Fruit fly (Drosophila melanogaster) whole organism, embryonic: ENCODE results near the gene CG3071.

Source experiments
- B-H2 ChIP-seq: fragments of 200-800 bp; sonication (Bioruptor generic); optimal IDR thresholded peaks from 2 replicates; lab custom pipeline; 2018; ENCODE audit warnings: missing biosample characterization, mild to moderate bottlenecking, missing genetic modification characterization
- CG10147 ChIP-seq: fragments of 200-800 bp; sonication (Bioruptor generic); optimal IDR thresholded peaks from 2 replicates; lab custom pipeline; 2019; ENCODE audit warnings: missing biosample characterization, mild to moderate bottlenecking, missing genetic modification characterization, moderate library complexity
- CG1024 ChIP-seq: fragments of 200-800 bp; sonication (Bioruptor generic); IDR thresholded peaks from 2 replicates; pipeline ENCODE4 v1.3.6; 2022; ENCODE audit warnings: missing biosample characterization, missing genetic modification characterization
- CG10654 ChIP-seq: fragments of 200-800 bp; sonication (Bioruptor generic); optimal IDR thresholded peaks from 2 replicates; lab custom pipeline; 2016; ENCODE audit warnings: missing biosample characterization, missing genetic modification characterization
- CG12236 ChIP-seq: fragments of 200-800 bp; sonication (Bioruptor generic); optimal IDR thresholded peaks from 2 replicates; lab custom pipeline; 2016; ENCODE audit warnings: missing biosample characterization, missing genetic modification characterization
- CG13775 ChIP-seq: fragments of 200-800 bp; sonication (Bioruptor generic); optimal IDR thresholded peaks from 3 replicates; lab custom pipeline; 2017; ENCODE audit warnings: missing biosample characterization, mild to moderate bottlenecking, missing genetic modification characterization
- CG14441 ChIP-seq: fragments of 200-800 bp; sonication (Bioruptor generic); IDR thresholded peaks from 2 replicates; pipeline ENCODE4 v1.3.6; 2022; ENCODE audit warnings: missing biosample characterization, missing genetic modification characterization
- CG14667 ChIP-seq: fragments of 200-800 bp; sonication (Bioruptor generic); IDR thresholded peaks from 2 replicates; pipeline ENCODE4 v1.3.6; 2022; ENCODE audit warnings: missing biosample characterization, missing genetic modification characterization
- CG18476 ChIP-seq: fragments of 200-800 bp; sonication (Bioruptor generic); optimal IDR thresholded peaks from 2 replicates; lab custom pipeline; 2016; ENCODE audit warnings: missing biosample characterization, mild to moderate bottlenecking, missing genetic modification characterization
- CG18619 ChIP-seq: fragments of 200-800 bp; sonication (Bioruptor generic); optimal IDR thresholded peaks from 3 replicates; lab custom pipeline; 2017; ENCODE audit warnings: missing biosample characterization, mild to moderate bottlenecking, missing genetic modification characterization
- CG2129 ChIP-seq: fragments of 200-800 bp; sonication (Bioruptor generic); IDR thresholded peaks from 2 replicates; pipeline ENCODE4 v1.3.6; 2022; ENCODE audit warnings: missing biosample characterization, missing genetic modification characterization; ENCODE audit not compliant: partially characterized antibody
- CG31388 ChIP-seq: fragments of 200-800 bp; sonication (Bioruptor generic); optimal IDR thresholded peaks from 2 replicates; lab custom pipeline; 2016; ENCODE audit warnings: missing biosample characterization, missing genetic modification characterization
- CG33213 ChIP-seq: fragments of 200-800 bp; sonication (Bioruptor generic); optimal IDR thresholded peaks from 3 replicates; lab custom pipeline; 2016; ENCODE audit warnings: missing biosample characterization, missing genetic modification characterization
- CG33557 ChIP-seq: fragments of 200-800 bp; sonication (Bioruptor generic); optimal IDR thresholded peaks from 2 replicates; lab custom pipeline; 2019; ENCODE audit warnings: missing biosample characterization, mild to moderate bottlenecking, missing genetic modification characterization, moderate library complexity
- CG5180 ChIP-seq: fragments of 200-800 bp; sonication (Bioruptor generic); optimal IDR thresholded peaks from 3 replicates; lab custom pipeline; 2017; ENCODE audit warnings: missing biosample characterization, missing genetic modification characterization, mild to moderate bottlenecking, moderate library complexity, missing genetic modification reagents
- CG6175 ChIP-seq: fragments of 200-800 bp; sonication (Bioruptor generic); IDR thresholded peaks from 3 replicates; pipeline ENCODE4 v1.3.6; 2022; ENCODE audit warnings: missing biosample characterization, missing genetic modification characterization
- CG6854 ChIP-seq: fragments of 200-800 bp; sonication (Bioruptor generic); optimal IDR thresholded peaks from 3 replicates; lab custom pipeline; 2017; ENCODE audit warnings: missing biosample characterization, mild to moderate bottlenecking, missing genetic modification characterization
- CG7839 ChIP-seq: fragments of 200-800 bp; sonication (Bioruptor generic); optimal IDR thresholded peaks from 3 replicates; lab custom pipeline; 2018; ENCODE audit warnings: missing biosample characterization, mild to moderate bottlenecking, missing genetic modification characterization, moderate library complexity
- CG8290 ChIP-seq, 3 experiments: fragments of 200-800 bp; sonication (Bioruptor generic); optimal IDR thresholded peaks; 2 replicates each; lab custom pipeline; 2016 to 2019; ENCODE audit warnings: missing biosample characterization in 3 of 3, missing genetic modification characterization in 3 of 3, mild to moderate bottlenecking in 2 of 3, moderate library complexity in 1 of 3
- CG9437 ChIP-seq: fragments of 200-800 bp; sonication (Bioruptor generic); optimal IDR thresholded peaks from 2 replicates; lab custom pipeline; 2018; ENCODE audit warnings: missing biosample characterization, mild to moderate bottlenecking, missing genetic modification characterization
- CG9797 ChIP-seq: fragments of 200-800 bp; sonication (Bioruptor generic); optimal IDR thresholded peaks from 3 replicates; lab custom pipeline; 2018; ENCODE audit warnings: missing biosample characterization, mild to moderate bottlenecking, missing genetic modification characterization
- Dek ChIP-seq: fragments of 200-800 bp; sonication (Bioruptor generic); optimal IDR thresholded peaks from 3 replicates; lab custom pipeline; 2019; ENCODE audit warnings: missing biosample characterization, mild to moderate bottlenecking, missing genetic modification characterization, moderate library complexity
- H15 ChIP-seq: fragments of 200-800 bp; sonication (Bioruptor generic); IDR thresholded peaks from 3 replicates; pipeline ENCODE4 v1.3.6; 2022; ENCODE audit warnings: missing biosample characterization, missing genetic modification characterization
- HLH4C ChIP-seq: fragments of 200-800 bp; sonication (Bioruptor generic); IDR thresholded peaks from 3 replicates; pipeline ENCODE4 v1.3.6; 2022; ENCODE audit warnings: missing biosample characterization, missing genetic modification characterization; ENCODE audit not compliant: partially characterized antibody
- Hand ChIP-seq: fragments of 200-800 bp; sonication (Bioruptor generic); optimal IDR thresholded peaks from 2 replicates; lab custom pipeline; 2017; ENCODE audit warnings: mild to moderate bottlenecking, missing biosample characterization, missing genetic modification reagents, missing genetic modification characterization
- HmgD ChIP-seq: fragments of 200-800 bp; sonication (Bioruptor generic); optimal IDR thresholded peaks from 3 replicates; lab custom pipeline; 2016; ENCODE audit warnings: missing biosample characterization, missing genetic modification characterization
- Lim3 ChIP-seq: fragments of 200-800 bp; sonication (Bioruptor generic); IDR thresholded peaks from 2 replicates; pipeline ENCODE4 v1.3.6; 2022; ENCODE audit warnings: missing biosample characterization, missing genetic modification characterization
- Nf-YB ChIP-seq: fragments of 200-800 bp; sonication (Bioruptor generic); optimal IDR thresholded peaks from 3 replicates; lab custom pipeline; 2019; ENCODE audit warnings: missing biosample characterization, mild to moderate bottlenecking, missing genetic modification characterization, moderate library complexity
- Poxn ChIP-seq: fragments of 200-800 bp; sonication (Bioruptor generic); IDR thresholded peaks from 2 replicates; pipeline ENCODE4 v1.3.6; 2022; ENCODE audit warnings: missing biosample characterization, missing genetic modification characterization
- Ptx1 ChIP-seq: fragments of 200-800 bp; sonication (Bioruptor generic); IDR thresholded peaks from 2 replicates; pipeline ENCODE4 v1.3.6; 2022; ENCODE audit warnings: missing biosample characterization, missing genetic modification characterization
- al ChIP-seq: fragments of 200-800 bp; sonication (Bioruptor generic); IDR thresholded peaks from 2 replicates; pipeline ENCODE4 v1.3.6; 2022; ENCODE audit warnings: missing biosample characterization, missing genetic modification characterization
- ash1 ChIP-seq: fragments of 200-800 bp; sonication (Bioruptor generic); optimal IDR thresholded peaks from 2 replicates; lab custom pipeline; 2018; ENCODE audit warnings: missing biosample characterization, mild to moderate bottlenecking, missing genetic modification characterization
- az2 ChIP-seq: fragments of 200-800 bp; sonication (Bioruptor generic); optimal IDR thresholded peaks from 3 replicates; lab custom pipeline; 2016; ENCODE audit warnings: missing biosample characterization, missing genetic modification characterization
- bbx ChIP-seq: fragments of 200-800 bp; sonication (Bioruptor generic); IDR thresholded peaks from 2 replicates; pipeline ENCODE4 v1.3.6; 2022; ENCODE audit warnings: missing biosample characterization, missing genetic modification characterization; ENCODE audit not compliant: partially characterized antibody
- dm ChIP-seq: fragments of 200-800 bp; sonication (Bioruptor generic); optimal IDR thresholded peaks from 3 replicates; lab custom pipeline; 2016; ENCODE audit warnings: missing biosample characterization, missing genetic modification characterization
- emc ChIP-seq: fragments of 200-800 bp; sonication (Bioruptor generic); optimal IDR thresholded peaks from 2 replicates; lab custom pipeline; 2016; ENCODE audit warnings: missing biosample characterization, missing genetic modification characterization
- eve ChIP-seq, 2 experiments: fragments of >200 bp; optimal IDR thresholded peaks; 2 replicates each; lab custom pipeline; 2017; ENCODE audit warnings: missing biosample characterization in 2 of 2, missing genetic modification characterization in 2 of 2
- exex ChIP-seq: fragments of 200-800 bp; sonication (Bioruptor generic); optimal IDR thresholded peaks from 4 replicates; lab custom pipeline; 2018; ENCODE audit warnings: missing biosample characterization, mild to moderate bottlenecking, missing genetic modification characterization, moderate library complexity
- gcm ChIP-seq: fragments of 200-800 bp; sonication (Bioruptor generic); optimal IDR thresholded peaks from 2 replicates; lab custom pipeline; 2019; ENCODE audit warnings: missing biosample characterization, mild to moderate bottlenecking, missing genetic modification characterization, moderate library complexity
- kni ChIP-seq: fragments of 200-800 bp; sonication (Bioruptor generic); optimal IDR thresholded peaks from 3 replicates; lab custom pipeline; 2017; ENCODE audit warnings: mild to moderate bottlenecking, missing biosample characterization, missing genetic modification reagents, missing genetic modification characterization
- lola ChIP-seq, 3 experiments: fragments of >200 bp in 2 of 3; fragments of 200-800 bp in 1 of 3; sonication (Bioruptor generic) in 1 of 3; optimal IDR thresholded peaks; 2 replicates each; lab custom pipeline; 2017 to 2019; ENCODE audit warnings: missing biosample characterization in 3 of 3, missing genetic modification characterization in 3 of 3, mild to moderate bottlenecking in 1 of 3, moderate library complexity in 1 of 3
- mam ChIP-seq: fragments of 200-800 bp; sonication (Bioruptor generic); optimal IDR thresholded peaks from 3 replicates; lab custom pipeline; 2016; ENCODE audit warnings: missing biosample characterization, missing genetic modification characterization
- nerfin-2 ChIP-seq: fragments of 200-800 bp; sonication (Bioruptor generic); IDR thresholded peaks from 2 replicates; pipeline ENCODE4 v1.3.6; 2022; ENCODE audit warnings: missing biosample characterization, missing genetic modification characterization; ENCODE audit not compliant: partially characterized antibody
- phol ChIP-seq: fragments of 200-800 bp; sonication (Bioruptor generic); optimal IDR thresholded peaks from 3 replicates; lab custom pipeline; 2018; ENCODE audit warnings: missing biosample characterization, mild to moderate bottlenecking, missing genetic modification characterization, moderate library complexity
- pros ChIP-seq: fragments of 200-800 bp; sonication (Bioruptor generic); optimal IDR thresholded peaks from 3 replicates; lab custom pipeline; 2019; ENCODE audit warnings: missing biosample characterization, mild to moderate bottlenecking, missing genetic modification characterization, moderate library complexity
- sna ChIP-seq: fragments of 200-800 bp; sonication (Bioruptor generic); IDR thresholded peaks from 2 replicates; pipeline ENCODE4 v1.3.6; 2022; ENCODE audit warnings: missing biosample characterization, missing genetic modification characterization; ENCODE audit not compliant: partially characterized antibody
- twi ChIP-seq: fragments of 200-800 bp; optimal IDR thresholded peaks from 2 replicates; lab custom pipeline; 2019; ENCODE audit warnings: missing biosample characterization, mild to moderate bottlenecking, missing genetic modification characterization, moderate library complexity
- wor ChIP-seq: fragments of 200-800 bp; sonication (Bioruptor generic); IDR thresholded peaks from 2 replicates; pipeline ENCODE4 v1.3.6; 2022; ENCODE audit warnings: missing biosample characterization, missing genetic modification characterization
- z ChIP-seq: fragments of 200-800 bp; sonication (Bioruptor generic); IDR thresholded peaks from 3 replicates; pipeline ENCODE4 v1.3.6; 2022; ENCODE audit warnings: missing biosample characterization, missing genetic modification characterization

CG3071 gene

DNA sequence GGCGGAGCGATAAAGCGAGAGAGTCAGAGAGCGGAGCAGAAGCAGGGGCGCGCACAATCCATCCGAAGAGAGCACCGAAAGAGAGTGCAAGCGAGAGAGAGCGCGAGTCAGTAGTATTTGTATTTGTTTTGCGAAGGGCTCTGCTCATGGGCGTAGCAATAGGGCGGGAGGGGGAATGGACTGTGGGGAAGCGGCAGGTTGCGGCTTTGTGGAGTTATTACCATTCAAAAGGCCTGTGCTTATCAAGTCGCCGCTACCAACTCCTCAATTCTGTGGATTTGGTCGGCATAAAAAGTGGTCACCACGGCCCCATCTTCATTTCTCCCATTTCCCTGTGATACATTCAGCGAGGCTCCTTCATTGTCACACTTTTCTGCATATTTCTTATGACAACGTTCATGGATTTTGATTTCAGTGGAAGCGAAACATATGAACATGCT, 38.5 kb downstream of the CG3071 start (continued):
- TF ChIP-seq wor (GFP tag; lab: Robert Waterston, UW) (0 out of 2 replicates have a peak, but pooled peaks have one; percentile 27), Nf-YB (GFP tag; lab: Kevin White, UChicago) (no peak), z (GFP tag; lab: Robert Waterston, UW) (peak; percentile 79; the same call in 2 of the 3 replicates), CG5180 (GFP tag; lab: Kevin White, UChicago) (no peak), az2 (GFP tag; lab: Kevin White, UChicago) (peak; percentile 23), sna (GFP tag; lab: Robert Waterston, UW) (0 out of 2 replicates have a peak, but pooled peaks have one; percentile 14), CG10147 (GFP tag; lab: Kevin White, UChicago) (peak; percentile 54), al (GFP tag; lab: Robert Waterston, UW) (peak; percentile 57; the same call in 1 of the 2 replicates), gcm (GFP tag; lab: Kevin White, UChicago) (no peak), Hand (peak; percentile 55), HLH4C (GFP tag; lab: Robert Waterston, UW) (no peak), twi (tag; lab: Kevin White, UChicago) (no peak), CG31388 (GFP tag; lab: Kevin White, UChicago) (no peak), CG18476 (no peak), CG9437 (no peak), CG10654 (GFP tag; lab: Kevin White, UChicago) (no peak), dm (no peak), CG18619 (peak; percentile 32), lola (GFP tag; optimal IDR thresholded peaks at IDR 0.05; lab: Kevin White, UChicago) (no peak), kni (GFP tag; lab: Kevin White, UChicago) (no peak), Dek (tag; lab: Kevin White, UChicago) (peak; percentile 18), CG14441 (GFP tag; lab: Robert Waterston, UW) (peak; percentile 65), nerfin-2 (GFP tag; lab: Robert Waterston, UW) (no peak), eve (GFP tag; optimal IDR thresholded peaks at IDR 0.05; lab: Kevin White, UChicago) (no peak), HmgD (GFP tag; lab: Kevin White, UChicago) (no peak), CG13775 (GFP tag; lab: Kevin White, UChicago) (no peak), CG8290 (GFP tag; optimal IDR thresholded peaks at IDR 0.05; lab: Kevin White, UChicago) (no peak), CG8290 (tag; optimal IDR thresholded peaks at IDR 0.05; lab: Kevin White, UChicago) (peak in 1 of 2 experiments; percentile 54), CG7839 (tag; lab: Kevin White, UChicago) (peak; percentile 48), CG6175 (0 out of 3 replicates have a peak, but pooled peaks have one; percentile 27), CG12236 (GFP tag; lab: Kevin White, UChicago) (no peak), CG33213 (GFP tag; lab: Kevin White, UChicago) (no peak), H15 (0 out of 3 replicates have a peak, but pooled peaks have one; percentile 13), Ptx1 (GFP tag; lab: Robert Waterston, UW) (peak; percentile 62), phol (tag; lab: Kevin White, UChicago) (peak; percentile 6), CG6854 (GFP tag; lab: Kevin White, UChicago) (no peak), Poxn (GFP tag; lab: Robert Waterston, UW) (no peak), CG33557 (no peak), ash1 (GFP tag; lab: Kevin White, UChicago) (no peak), bbx (GFP tag; lab: Robert Waterston, UW) (no peak), Lim3 (GFP tag; lab: Robert Waterston, UW) (no peak), CG14667 (GFP tag; lab: Robert Waterston, UW) (no peak), mam (peak; percentile 38), pros (GFP tag; lab: Kevin White, UChicago) (no peak), CG1024 (GFP tag; lab: Robert Waterston, UW) (no peak), CG9797 (GFP tag; lab: Kevin White, UChicago) (no peak), CG2129 (GFP tag; lab: Robert Waterston, UW) (no peak), emc (GFP tag; lab: Kevin White, UChicago) (no peak), exex (tag; lab: Kevin White, UChicago) (no peak), B-H2 (GFP tag; lab: Kevin White, UChicago) (no peak)
